Worm (Caenorhabditis elegans): ENCODE measurements around the gene F52G3.1.

The F52G3.1 gene

ce11 chrX:16963519-16963971 lies at the start of gene F52G3.1, which contains the start of gene F52G3.7:
Gene F52G3.1, plus strand, starts transcription at chrX:16963871.
Gene F52G3.7, plus strand, starts transcription at chrX:16963921.
- TF ChIP-seq dpl-1 (GFP tag; optimal IDR thresholded peaks at IDR 0.05) (no peak), mes-4 (tag; optimal IDR thresholded peaks at IDR 0.05) (no peak), aptf-3 (GFP tag; IDR thresholded peaks at IDR 0.05) (no peak), ceh-40 (GFP tag; IDR thresholded peaks at IDR 0.05) (no peak), F37B4.10 (GFP tag; IDR thresholded peaks at IDR 0.05) (no peak), ccch-3 (GFP tag; optimal IDR thresholded peaks at IDR 0.05) (no peak), attf-5 (GFP tag; optimal IDR thresholded peaks at IDR 0.05) (no peak), lin-40 (tag; optimal IDR thresholded peaks at IDR 0.05) (no peak), nhr-80 (tag; optimal IDR thresholded peaks at IDR 0.05) (peak; percentile 41)

ce11 chrX:16919468-16919867 lies 44.2 kb upstream of the F52G3.1 start:
- TF ChIP-seq nhr-80 (tag; optimal IDR thresholded peaks at IDR 0.05) = peak; percentile 50
- no peak for TF ChIP-seq hlh-26 (GFP tag; conservative IDR thresholded peaks at IDR 0.05)

DNA sequence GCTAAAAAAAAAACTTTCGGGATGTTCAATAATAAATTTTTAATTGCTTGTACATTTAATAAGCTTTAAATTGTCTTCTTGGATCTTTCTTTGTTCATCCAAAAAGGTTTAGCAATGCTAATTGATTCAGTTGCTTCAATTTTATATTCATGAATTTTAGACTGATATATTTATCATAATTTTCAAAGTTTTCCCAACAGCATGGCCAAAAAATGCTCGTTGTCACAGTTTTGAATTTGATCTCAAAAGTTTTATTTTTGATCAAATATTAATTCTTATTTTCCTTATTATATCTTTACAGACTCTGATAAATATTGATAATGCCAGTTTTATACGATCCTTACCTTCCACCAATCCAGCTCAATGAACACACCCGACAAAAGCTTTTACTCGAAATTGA lies 42.1 kb upstream of the F52G3.1 start, which contains the start of gene fbxb-114:
Gene fbxb-114 (plus strand): TSS at position 301 of the 400 bp plus-strand sequence.
- TF ChIP-seq F23B12.7 (tag; optimal IDR thresholded peaks at IDR 0.05; ENCODE audit: insufficient read depth) (no peak), aptf-2 (GFP tag; conservative IDR thresholded peaks at IDR 0.05) (no peak), rec-8 (tag; optimal IDR thresholded peaks at IDR 0.05) (no peak), D2030.7 (GFP tag; IDR thresholded peaks at IDR 0.05) (no peak), lag-1 (GFP tag; IDR thresholded peaks at IDR 0.05) (no peak), bed-1 (GFP tag; IDR thresholded peaks at IDR 0.05) (no peak), F37B4.10 (GFP tag; IDR thresholded peaks at IDR 0.05) (no peak)

ce11 chrX:16923636-16924035 lies 40.0 kb upstream of the F52G3.1 start, which contains the start of gene C30E1.4:
Gene C30E1.4, plus strand, starts transcription at chrX:16923936.
- TF ChIP-seq efl-1 (GFP tag; optimal IDR thresholded peaks at IDR 0.05) (no peak), snpc-1.3 (tag; optimal IDR thresholded peaks at IDR 0.05; ENCODE audit: insufficient read depth) (no peak), lin-54 (GFP tag; optimal IDR thresholded peaks at IDR 0.05) (no peak), nhr-179 (tag; optimal IDR thresholded peaks at IDR 0.05) (no peak), hmg-20 (GFP tag; IDR thresholded peaks at IDR 0.05) (no peak), egl-18 (GFP tag; IDR thresholded peaks at IDR 0.05) (no peak), ceh-100 (GFP tag; IDR thresholded peaks at IDR 0.05) (no peak), ztf-18 (tag; optimal IDR thresholded peaks at IDR 0.05) (no peak)

DNA sequence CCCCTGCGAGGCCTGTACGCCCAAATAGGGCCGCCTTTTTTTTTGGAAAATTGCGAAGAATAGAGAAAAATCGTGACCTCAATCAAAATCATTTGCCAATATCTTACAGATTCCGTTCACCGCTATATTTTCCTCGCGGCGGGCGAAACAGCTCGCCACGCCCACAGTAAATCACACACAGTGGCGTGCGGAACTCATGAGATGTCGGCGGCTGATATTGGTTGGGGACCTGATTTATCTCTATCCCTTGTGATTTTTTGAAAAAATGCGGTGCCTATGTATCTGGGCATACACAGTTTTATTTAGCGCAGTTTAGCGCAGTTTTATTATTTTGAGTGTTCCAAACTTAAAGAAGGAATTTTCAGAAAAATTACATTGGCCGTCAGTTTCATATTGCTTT lies 38.3 kb upstream of the F52G3.1 start:
- TF ChIP-seq nhr-120 (GFP tag; IDR thresholded peaks at IDR 0.05) = no peak
- peak; percentile 9 for TF ChIP-seq snpc-1.1 (tag; optimal IDR thresholded peaks at IDR 0.05; ENCODE audit: insufficient read depth)
- no peak for TF ChIP-seq snpc-4 (GFP tag; optimal IDR thresholded peaks at IDR 0.05)
- peak in 1 of 4 experiments; percentile 86 for TF ChIP-seq snpc-4 (tag; optimal IDR thresholded peaks at IDR 0.05)
- no peak for TF ChIP-seq mxl-1 (tag; optimal IDR thresholded peaks at IDR 0.05)
- TF ChIP-seq ztf-18 (tag; optimal IDR thresholded peaks at IDR 0.05) = no peak

DNA sequence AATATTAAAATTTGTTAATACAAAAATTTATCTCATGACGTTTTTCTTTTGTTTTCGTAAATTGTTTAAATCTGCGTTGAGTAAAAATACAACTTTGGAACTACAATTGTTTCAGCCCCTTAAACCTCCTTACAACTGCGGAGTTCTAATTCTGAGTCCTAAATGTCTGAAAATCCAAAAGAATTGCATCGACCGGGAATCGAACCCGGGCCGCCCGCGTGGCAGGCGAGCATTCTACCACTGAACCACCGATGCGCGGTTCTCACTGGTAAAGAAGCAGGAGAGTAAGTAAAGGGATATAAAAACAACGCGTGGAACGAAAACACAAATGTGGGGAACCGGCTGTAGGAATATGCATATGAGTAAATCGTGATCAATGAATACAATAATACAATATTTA lies 35.6 kb upstream of the F52G3.1 start:
- peak; percentile 40; the same call in 1 of the 2 replicates for TF ChIP-seq mcd-1 (GFP tag; IDR thresholded peaks at IDR 0.05)
- TF ChIP-seq attf-5 (GFP tag; optimal IDR thresholded peaks at IDR 0.05) = peak; percentile 36
- TF ChIP-seq hsf-1 (GFP tag; IDR thresholded peaks at IDR 0.05) = peak; percentile 46
- 0 out of 2 replicates have a peak, but pooled peaks have one; percentile 34 for TF ChIP-seq cebp-1 (GFP tag; IDR thresholded peaks at IDR 0.05)
- TF ChIP-seq cebp-1 (tag; optimal IDR thresholded peaks at IDR 0.05) = no peak
- TF ChIP-seq tbp1 (GFP tag; optimal IDR thresholded peaks at IDR 0.05) = peak; percentile 92
- peak; percentile 73 for TF ChIP-seq hmg-1.2 (GFP tag; IDR thresholded peaks at IDR 0.05)
- no peak for TF ChIP-seq F49E8.2 (tag; optimal IDR thresholded peaks at IDR 0.05; ENCODE audit: insufficient read depth)
- no peak for TF ChIP-seq hrde-1 (tag; optimal IDR thresholded peaks at IDR 0.05; ENCODE audit: borderline replicate concordance)
- TF ChIP-seq F39B2.1 (GFP tag; IDR thresholded peaks at IDR 0.05) = no peak
- peak; percentile 59 for TF ChIP-seq F23B12.7 (tag; optimal IDR thresholded peaks at IDR 0.05; ENCODE audit: insufficient read depth)
- TF ChIP-seq snpc-4 (GFP tag; optimal IDR thresholded peaks at IDR 0.05) = no peak
- peak in 3 of 4 experiments; percentile 40 to 76 (median 70) for TF ChIP-seq snpc-4 (tag; optimal IDR thresholded peaks at IDR 0.05)
- peak; percentile 82; the same call in 1 of the 2 replicates for TF ChIP-seq pbrm-1 (GFP tag; IDR thresholded peaks at IDR 0.05)

All from whole organism, young adult.